Worm (Caenorhabditis elegans): Measurements from ENCODE around the gene Y56A3A.16.
A peak's percentile ranks its signal among the peaks of the same experiment; 100 is the strongest.

The Y56A3A.16 gene

ce11 chrIII:11870009-11870408, 44.1 kb downstream of the Y56A3A.16 start (continued):
- peak; percentile 73 to 92 (median 78) for TF ChIP-seq ceh-82 (tag; optimal IDR thresholded peaks at IDR 0.05)
- TF ChIP-seq zip-4 (GFP tag; optimal IDR thresholded peaks at IDR 0.05) = no peak
- peak; percentile 91 for TF ChIP-seq nhr-85 (tag)
- TF ChIP-seq lin-39 (tag; optimal IDR thresholded peaks at IDR 0.05) = peak; percentile 47
- TF ChIP-seq pag-3 (tag; optimal IDR thresholded peaks at IDR 0.05; ENCODE audit: borderline replicate concordance, insufficient read depth) = peak; percentile 43
- peak; percentile 64 for TF ChIP-seq egl-13 (tag; optimal IDR thresholded peaks at IDR 0.05)
- no peak for TF ChIP-seq ceh-88 (GFP tag; IDR thresholded peaks at IDR 0.05)
- TF ChIP-seq elt-2 (tag; optimal IDR thresholded peaks at IDR 0.05) = peak; percentile 48
- peak; percentile 90 for TF ChIP-seq nhr-47 (tag; optimal IDR thresholded peaks at IDR 0.05)
- TF ChIP-seq snpc-4 (tag; optimal IDR thresholded peaks at IDR 0.05) = peak; percentile 92
- peak; percentile 49 for TF ChIP-seq fkh-10 (GFP tag; optimal IDR thresholded peaks at IDR 0.05)
- TF ChIP-seq fkh-4 (tag; optimal IDR thresholded peaks at IDR 0.05; ENCODE audit: borderline replicate concordance) = peak; percentile 89
- peak; percentile 79 for TF ChIP-seq mab-9 (GFP tag; IDR thresholded peaks at IDR 0.05)
- no peak for TF ChIP-seq tlp-1 (tag; optimal IDR thresholded peaks at IDR 0.05)
- peak; percentile 93 for TF ChIP-seq nhr-71 (tag; optimal IDR thresholded peaks at IDR 0.05)
- TF ChIP-seq aha-1 (tag; optimal IDR thresholded peaks at IDR 0.05) = peak; percentile 1
- peak; percentile 89 for TF ChIP-seq nhr-90 (tag; optimal IDR thresholded peaks at IDR 0.05; ENCODE audit: poor library complexity)
- peak; percentile 87 for TF ChIP-seq xbp-1 (tag; optimal IDR thresholded peaks at IDR 0.05)
- TF ChIP-seq ceh-90 (tag; optimal IDR thresholded peaks at IDR 0.05) = peak; percentile 85
- TF ChIP-seq ztf-4 (tag; optimal IDR thresholded peaks at IDR 0.05) = peak; percentile 76
- TF ChIP-seq isw-1 (GFP tag; IDR thresholded peaks at IDR 0.05) = peak; percentile 79
- no peak for TF ChIP-seq alr-1 (tag; optimal IDR thresholded peaks at IDR 0.05; ENCODE audit: borderline replicate concordance)
- peak; percentile 72 for TF ChIP-seq dsc-1 (tag; optimal IDR thresholded peaks at IDR 0.05)
- no peak for TF ChIP-seq unc-30 (tag; optimal IDR thresholded peaks at IDR 0.05)
- TF ChIP-seq rnt-1 (tag; optimal IDR thresholded peaks at IDR 0.05) = peak; percentile 98
- peak; percentile 82 for TF ChIP-seq skn-1 (tag; optimal IDR thresholded peaks at IDR 0.05)
- peak in 1 of 2 experiments; percentile 86 for TF ChIP-seq ztf-11 (tag; optimal IDR thresholded peaks at IDR 0.05)
- no peak for TF ChIP-seq sup-37 (GFP tag; optimal IDR thresholded peaks at IDR 0.05)
- peak; percentile 79 for TF ChIP-seq nhr-77 (tag; optimal IDR thresholded peaks at IDR 0.05)
- no peak for TF ChIP-seq pqm-1 (tag; optimal IDR thresholded peaks at IDR 0.05)
- peak; percentile 12 for TF ChIP-seq ceh-8 (GFP tag; optimal IDR thresholded peaks at IDR 0.05)
- peak; percentile 47 for TF ChIP-seq nhr-237 (tag; optimal IDR thresholded peaks at IDR 0.05)
- peak; percentile 84 to 86 for TF ChIP-seq lin-35 (GFP tag; optimal IDR thresholded peaks at IDR 0.05)
- TF ChIP-seq elt-3 (tag; optimal IDR thresholded peaks at IDR 0.05) = no peak
- TF ChIP-seq jun-1 (tag; optimal IDR thresholded peaks at IDR 0.05) = peak; percentile 57
- TF ChIP-seq ceh-63 (GFP tag; optimal IDR thresholded peaks at IDR 0.05) = no peak
- TF ChIP-seq unc-86 (tag; optimal IDR thresholded peaks at IDR 0.05) = peak; percentile 71
- TF ChIP-seq grh-1 (GFP tag; IDR thresholded peaks at IDR 0.05) = no peak
- peak; percentile 36 for TF ChIP-seq sox-4 (tag; optimal IDR thresholded peaks at IDR 0.05)
- peak; percentile 94 for TF ChIP-seq lir-3 (tag; optimal IDR thresholded peaks at IDR 0.05; ENCODE audit: poor library complexity)
- peak; percentile 47 for TF ChIP-seq mef-2 (tag; optimal IDR thresholded peaks at IDR 0.05)
- TF ChIP-seq snu-23 (GFP tag; optimal IDR thresholded peaks at IDR 0.05) = peak; percentile 91
- TF ChIP-seq zag-1 (tag; optimal IDR thresholded peaks at IDR 0.05) = peak; percentile 14
- peak; percentile 79 for TF ChIP-seq vab-15 (tag; optimal IDR thresholded peaks at IDR 0.05)
- peak; percentile 39 for TF ChIP-seq ama-1 (optimal IDR thresholded peaks at IDR 0.05)
- peak; percentile 91 for TF ChIP-seq tbx-2 (tag; optimal IDR thresholded peaks at IDR 0.05)
- no peak for TF ChIP-seq hlh-4 (tag; optimal IDR thresholded peaks at IDR 0.05)
- peak; percentile 86 to 92 for TF ChIP-seq lsy-2 (tag; optimal IDR thresholded peaks at IDR 0.05)
- TF ChIP-seq C34B4.2 (tag; optimal IDR thresholded peaks at IDR 0.05) = no peak
- peak; percentile 63 for TF ChIP-seq blmp-1 (tag; optimal IDR thresholded peaks at IDR 0.05)
- TF ChIP-seq hpl-2 (GFP tag; optimal IDR thresholded peaks at IDR 0.05) = peak; percentile 27
- peak in 1 of 2 experiments; percentile 89 for TF ChIP-seq mdl-1 (tag; optimal IDR thresholded peaks at IDR 0.05)
- no peak for TF ChIP-seq aly-2 (tag; optimal IDR thresholded peaks at IDR 0.05)

All from whole organism, L1 larva.